Fruit fly (Drosophila melanogaster) whole organism, embryonic: ENCODE data around the gene CG15201.

Experiments
- Ada2b ChIP-seq: fragments of 200-800 bp; sonication (Bioruptor generic); IDR thresholded peaks from 2 replicates; pipeline ENCODE4 v1.3.6; 2022; ENCODE audit warnings: missing biosample characterization, missing genetic modification characterization
- CG10565 ChIP-seq: fragments of 200-800 bp; sonication (Bioruptor generic); optimal IDR thresholded peaks from 3 replicates; lab custom pipeline; 2016; ENCODE audit warnings: missing biosample characterization, mild to moderate bottlenecking, missing genetic modification characterization
- CG12659 ChIP-seq: fragments of 200-800 bp; sonication (Bioruptor generic); optimal IDR thresholded peaks from 3 replicates; lab custom pipeline; 2017; ENCODE audit warnings: mild to moderate bottlenecking, missing biosample characterization, missing genetic modification reagents, missing genetic modification characterization
- CG13624 ChIP-seq: fragments of 200-800 bp; sonication (Bioruptor generic); optimal IDR thresholded peaks from 2 replicates; lab custom pipeline; 2016; ENCODE audit warnings: missing biosample characterization, missing genetic modification characterization
- CG14050 ChIP-seq: fragments of 200-800 bp; sonication (Bioruptor generic); IDR thresholded peaks from 3 replicates; pipeline ENCODE4 v1.3.6; 2022; ENCODE audit warnings: missing biosample characterization, missing genetic modification characterization
- CG14667 ChIP-seq: fragments of 200-800 bp; sonication (Bioruptor generic); IDR thresholded peaks from 2 replicates; pipeline ENCODE4 v1.3.6; 2022; ENCODE audit warnings: missing biosample characterization, missing genetic modification characterization
- CG15601 ChIP-seq: fragments of 200-800 bp; sonication (Bioruptor generic); optimal IDR thresholded peaks from 3 replicates; lab custom pipeline; 2019; ENCODE audit warnings: missing biosample characterization, mild to moderate bottlenecking, missing genetic modification characterization, moderate library complexity
- CG1603 ChIP-seq: fragments of 200-800 bp; sonication (Bioruptor generic); optimal IDR thresholded peaks from 2 replicates; lab custom pipeline; 2019; ENCODE audit warnings: missing biosample characterization, mild to moderate bottlenecking, missing genetic modification characterization, moderate library complexity
- CG1647 ChIP-seq: fragments of 200-800 bp; sonication (Bioruptor generic); optimal IDR thresholded peaks from 3 replicates; lab custom pipeline; 2016; ENCODE audit warnings: missing biosample characterization, missing genetic modification characterization
- CG2202 ChIP-seq: fragments of 200-800 bp; sonication (Bioruptor generic); optimal IDR thresholded peaks from 2 replicates; lab custom pipeline; 2018; ENCODE audit warnings: missing biosample characterization, mild to moderate bottlenecking, missing genetic modification characterization
- CG2889 ChIP-seq: fragments of 200-800 bp; sonication (Bioruptor generic); IDR thresholded peaks from 3 replicates; pipeline ENCODE4 v1.3.6; 2022; ENCODE audit warnings: missing biosample characterization, missing genetic modification characterization
- CG30403 ChIP-seq: fragments of 200-800 bp; sonication (Bioruptor generic); optimal IDR thresholded peaks from 3 replicates; lab custom pipeline; 2016; ENCODE audit warnings: missing biosample characterization, missing genetic modification characterization
- CG31365 ChIP-seq: fragments of 200-800 bp; sonication (Bioruptor generic); optimal IDR thresholded peaks from 2 replicates; lab custom pipeline; 2018; ENCODE audit warnings: missing biosample characterization, mild to moderate bottlenecking, missing genetic modification characterization
- CG3163 ChIP-seq: fragments of 200-800 bp; sonication (Bioruptor generic); optimal IDR thresholded peaks from 3 replicates; lab custom pipeline; 2016; ENCODE audit warnings: missing biosample characterization, missing genetic modification characterization
- CG3847 ChIP-seq: fragments of 200-800 bp; sonication (Bioruptor generic); IDR thresholded peaks from 2 replicates; pipeline ENCODE4 v1.3.6; 2022; ENCODE audit warnings: missing biosample characterization, missing genetic modification characterization
- CG4730 ChIP-seq: fragments of 200-800 bp; sonication (Bioruptor generic); IDR thresholded peaks from 2 replicates; pipeline ENCODE4 v1.3.6; 2022; ENCODE audit warnings: missing biosample characterization, missing genetic modification characterization
- CG7372 ChIP-seq: fragments of 200-800 bp; sonication (Bioruptor generic); IDR thresholded peaks from 2 replicates; pipeline ENCODE4 v1.3.6; 2022; ENCODE audit warnings: missing biosample characterization, missing genetic modification characterization
- CG7786 ChIP-seq: fragments of 200-800 bp; sonication (Bioruptor generic); optimal IDR thresholded peaks from 2 replicates; lab custom pipeline; 2016; ENCODE audit warnings: missing biosample characterization, missing genetic modification characterization
- CG7928 ChIP-seq: fragments of 200-800 bp; sonication (Bioruptor generic); optimal IDR thresholded peaks from 2 replicates; lab custom pipeline; 2017; ENCODE audit warnings: missing biosample characterization, mild to moderate bottlenecking, missing genetic modification characterization
- CG8290 ChIP-seq, 3 experiments: fragments of 200-800 bp; sonication (Bioruptor generic); optimal IDR thresholded peaks; 2 replicates each; lab custom pipeline; 2016 to 2019; ENCODE audit warnings: missing biosample characterization in 3 of 3, missing genetic modification characterization in 3 of 3, mild to moderate bottlenecking in 2 of 3, moderate library complexity in 1 of 3
- CG9215 ChIP-seq: fragments of 200-800 bp; sonication (Bioruptor generic); IDR thresholded peaks from 2 replicates; pipeline ENCODE4 v1.3.6; 2022; ENCODE audit warnings: missing biosample characterization, missing genetic modification characterization
- D ChIP-seq, 2 experiments: fragments of 200-800 bp in 1 of 2; fragments of >200 bp in 1 of 2; sonication (Bioruptor generic) in 1 of 2; optimal IDR thresholded peaks; 2 replicates in 1 of 2; 3 replicates in 1 of 2; lab custom pipeline; 2017; ENCODE audit warnings: mild to moderate bottlenecking in 1 of 2, missing biosample characterization in 1 of 2, missing genetic modification characterization in 1 of 2, missing genetic modification reagents in 1 of 2
- Dad ChIP-seq: fragments of 200-800 bp; sonication (Bioruptor generic); optimal IDR thresholded peaks from 3 replicates; lab custom pipeline; 2016; ENCODE audit warnings: missing biosample characterization, missing genetic modification characterization
- E2f2 ChIP-seq: fragments of 200-800 bp; sonication (Bioruptor generic); IDR thresholded peaks from 2 replicates; pipeline ENCODE4 v1.3.6; 2022; ENCODE audit warnings: missing biosample characterization, missing genetic modification characterization
- Elba2 ChIP-seq: fragments of 200-800 bp; sonication (Bioruptor generic); optimal IDR thresholded peaks from 3 replicates; lab custom pipeline; 2016; ENCODE audit warnings: missing biosample characterization, missing genetic modification characterization
- Hey ChIP-seq: fragments of 200-800 bp; sonication (Bioruptor generic); optimal IDR thresholded peaks from 3 replicates; lab custom pipeline; 2018; ENCODE audit warnings: missing biosample characterization, mild to moderate bottlenecking, missing genetic modification characterization
- Mad ChIP-seq: fragments of 200-800 bp; sonication (Bioruptor generic); optimal IDR thresholded peaks from 2 replicates; lab custom pipeline; 2016; ENCODE audit warnings: missing biosample characterization, missing genetic modification characterization
- Optix ChIP-seq: fragments of 200-800 bp; sonication (Bioruptor generic); IDR thresholded peaks from 3 replicates; pipeline ENCODE4 v1.3.6; 2022; ENCODE audit warnings: missing biosample characterization, missing genetic modification characterization
- Side ChIP-seq: fragments of 200-800 bp; sonication (Bioruptor generic); optimal IDR thresholded peaks from 2 replicates; lab custom pipeline; 2016; ENCODE audit warnings: missing biosample characterization, missing genetic modification characterization
- Stat92E ChIP-seq, 3 experiments: fragments of >200 bp in 2 of 3; fragments of 200-800 bp in 1 of 3; sonication (Bioruptor generic) in 1 of 3; optimal IDR thresholded peaks; 2 replicates each; lab custom pipeline; 2017 to 2019; ENCODE audit warnings: missing biosample characterization in 3 of 3, missing genetic modification characterization in 3 of 3, mild to moderate bottlenecking in 1 of 3, moderate library complexity in 1 of 3
- Usf ChIP-seq: fragments of 200-800 bp; sonication (Bioruptor generic); optimal IDR thresholded peaks from 2 replicates; lab custom pipeline; 2017; ENCODE audit warnings: missing genotype, missing biosample characterization, missing genetic modification characterization
- cg ChIP-seq: fragments of 200-800 bp; sonication (Bioruptor generic); optimal IDR thresholded peaks from 3 replicates; lab custom pipeline; 2019; ENCODE audit warnings: missing biosample characterization, mild to moderate bottlenecking, missing genetic modification characterization, moderate library complexity
- corto ChIP-seq: fragments of 200-800 bp; sonication (Bioruptor generic); optimal IDR thresholded peaks from 2 replicates; lab custom pipeline; 2016; ENCODE audit warnings: missing biosample characterization, mild to moderate bottlenecking, missing genetic modification characterization, moderate library complexity
- crc ChIP-seq: fragments of 200-800 bp; sonication (Bioruptor generic); optimal IDR thresholded peaks from 2 replicates; lab custom pipeline; 2016; ENCODE audit warnings: missing biosample characterization, missing genetic modification characterization
- dan ChIP-seq: fragments of 200-800 bp; sonication (Bioruptor generic); IDR thresholded peaks from 2 replicates; pipeline ENCODE4 v1.3.6; 2022; ENCODE audit warnings: missing biosample characterization, missing genetic modification characterization
- dati ChIP-seq: fragments of 200-800 bp; sonication (Bioruptor generic); IDR thresholded peaks from 2 replicates; pipeline ENCODE4 v1.3.6; 2022; ENCODE audit warnings: missing biosample characterization, missing genetic modification characterization
- fru ChIP-seq: fragments of >200 bp; optimal IDR thresholded peaks from 2 replicates; lab custom pipeline; 2017
- gce ChIP-seq: fragments of 200-800 bp; sonication (Bioruptor generic); IDR thresholded peaks from 3 replicates; pipeline ENCODE4 v1.3.6; 2022; ENCODE audit warnings: missing biosample characterization, missing genetic modification characterization
- jumu ChIP-seq: fragments of 200-800 bp; sonication (Bioruptor generic); optimal IDR thresholded peaks from 3 replicates; lab custom pipeline; 2016; ENCODE audit warnings: missing biosample characterization, missing genetic modification characterization
- lilli ChIP-seq: fragments of 200-800 bp; sonication (Bioruptor generic); optimal IDR thresholded peaks from 3 replicates; lab custom pipeline; 2016; ENCODE audit warnings: missing biosample characterization, missing genetic modification characterization
- org-1 ChIP-seq: fragments of 200-800 bp; sonication (Bioruptor generic); optimal IDR thresholded peaks from 2 replicates; lab custom pipeline; 2017; ENCODE audit warnings: missing biosample characterization, missing genetic modification characterization
- pho ChIP-seq: fragments of 200-800 bp; sonication (Bioruptor generic); optimal IDR thresholded peaks from 2 replicates; lab custom pipeline; 2016; ENCODE audit warnings: missing biosample characterization, missing genetic modification characterization
- run ChIP-seq: fragments of 200-800 bp; sonication (Bioruptor generic); optimal IDR thresholded peaks from 3 replicates; lab custom pipeline; 2018; ENCODE audit warnings: missing biosample characterization, mild to moderate bottlenecking, missing genetic modification characterization
- sens-2 ChIP-seq: fragments of 200-800 bp; sonication (Bioruptor generic); IDR thresholded peaks from 2 replicates; pipeline ENCODE4 v1.3.6; 2022; ENCODE audit warnings: missing biosample characterization, missing genetic modification characterization
- shn ChIP-seq: fragments of 200-800 bp; sonication (Bioruptor generic); optimal IDR thresholded peaks from 3 replicates; lab custom pipeline; 2016; ENCODE audit warnings: missing biosample characterization, missing genetic modification characterization
- sim ChIP-seq: fragments of 200-800 bp; sonication (Bioruptor generic); IDR thresholded peaks from 2 replicates; pipeline ENCODE4 v1.3.6; 2022; ENCODE audit warnings: missing biosample characterization, missing genetic modification characterization
- so ChIP-seq: fragments of 200-800 bp; sonication (Bioruptor generic); IDR thresholded peaks from 3 replicates; pipeline ENCODE4 v1.3.6; 2022; ENCODE audit warnings: missing biosample characterization, missing genetic modification characterization
- tll ChIP-seq, 2 experiments: fragments of 200-800 bp in 1 of 2; fragments of >200 bp in 1 of 2; sonication (Bioruptor generic) in 1 of 2; optimal IDR thresholded peaks; 2 replicates each; lab custom pipeline; 2017 to 2019; ENCODE audit warnings: missing biosample characterization in 2 of 2, missing genetic modification characterization in 2 of 2, mild to moderate bottlenecking in 1 of 2, moderate library complexity in 1 of 2
- toy ChIP-seq: fragments of 200-800 bp; sonication (Bioruptor generic); IDR thresholded peaks from 2 replicates; pipeline ENCODE4 v1.3.6; 2022; ENCODE audit warnings: missing biosample characterization, missing genetic modification characterization
- vfl ChIP-seq: fragments of 200-800 bp; sonication (Bioruptor generic); optimal IDR thresholded peaks from 2 replicates; lab custom pipeline; 2016; ENCODE audit warnings: missing biosample characterization, missing genetic modification characterization
- wor ChIP-seq: fragments of 200-800 bp; sonication (Bioruptor generic); IDR thresholded peaks from 2 replicates; pipeline ENCODE4 v1.3.6; 2022; ENCODE audit warnings: missing biosample characterization, missing genetic modification characterization

The CG15201 gene

DNA sequence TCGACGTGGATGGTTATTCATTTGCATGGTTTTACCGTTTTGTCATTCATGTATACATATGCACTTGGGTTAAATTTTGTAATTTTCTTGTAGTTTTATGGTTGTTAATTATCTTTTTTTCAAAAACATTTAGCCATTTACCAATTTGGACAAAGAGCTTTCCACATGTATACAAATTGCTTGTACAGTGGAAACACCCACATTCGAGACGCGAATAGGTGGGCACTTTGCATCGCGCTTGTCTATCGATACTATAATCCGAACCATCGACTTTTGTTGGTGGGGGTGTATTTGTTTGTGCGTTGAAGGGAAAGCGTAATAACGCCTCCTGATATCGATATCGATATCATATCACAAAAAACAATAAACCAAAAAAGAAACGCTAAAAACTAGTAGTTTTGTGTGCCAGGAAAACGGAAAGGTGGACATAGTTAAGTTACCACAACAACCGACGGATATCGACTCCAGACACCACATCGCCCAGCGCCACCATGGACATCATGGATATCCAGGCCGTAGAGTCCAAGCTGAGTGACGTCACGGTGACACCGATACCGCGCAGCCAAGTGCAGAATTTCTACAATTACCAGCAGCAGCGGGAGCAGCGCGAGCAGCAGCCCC is 6.2 kb upstream of the CG15201 start, which contains the start of gene CDK2AP1 (continued):
- TF ChIP-seq dan (GFP tag; lab: Robert Waterston, UW) (no peak), wor (no peak), CG3847 (GFP tag; lab: Robert Waterston, UW) (no peak), Elba2 (GFP tag; lab: Kevin White, UChicago) (no peak), CG2889 (GFP tag; lab: Robert Waterston, UW) (no peak), run (tag; lab: Kevin White, UChicago) (no peak), CG3163 (GFP tag; lab: Kevin White, UChicago) (peak; percentile 22), CG1603 (tag; lab: Kevin White, UChicago) (peak; percentile 77), crc (GFP tag; lab: Kevin White, UChicago) (no peak), CG31365 (tag; lab: Kevin White, UChicago) (no peak), CG7786 (GFP tag; lab: Kevin White, UChicago) (peak; percentile 25), CG9215 (no peak), sim (GFP tag; lab: Robert Waterston, UW) (no peak), tll (GFP tag; optimal IDR thresholded peaks at IDR 0.05; lab: Kevin White, UChicago) (peak in 1 of 2 experiments; percentile 71), jumu (peak; percentile 48), sens-2 (GFP tag; lab: Robert Waterston, UW) (no peak), CG7928 (GFP tag; lab: Kevin White, UChicago) (no peak), E2f2 (GFP tag; lab: Robert Waterston, UW) (0 out of 2 replicates have a peak, but pooled peaks have one; percentile 7), CG10565 (GFP tag; lab: Kevin White, UChicago) (no peak), CG13624 (GFP tag; lab: Kevin White, UChicago) (peak; percentile 77), Ada2b (GFP tag; lab: Robert Waterston, UW) (no peak), lilli (peak; percentile 21), CG30403 (GFP tag; lab: Kevin White, UChicago) (peak; percentile 21), CG2202 (tag; lab: Kevin White, UChicago) (no peak), CG7372 (GFP tag; lab: Robert Waterston, UW) (no peak), org-1 (GFP tag; lab: Kevin White, UChicago) (no peak), corto (no peak), Stat92E (GFP tag; optimal IDR thresholded peaks at IDR 0.05; lab: Kevin White, UChicago) (no peak), CG4730 (GFP tag; lab: Robert Waterston, UW) (no peak), shn (GFP tag; lab: Kevin White, UChicago) (peak; percentile 43), cg (GFP tag; lab: Kevin White, UChicago) (no peak), CG12659 (GFP tag; lab: Kevin White, UChicago) (peak; percentile 50), CG14667 (GFP tag; lab: Robert Waterston, UW) (no peak), Side (GFP tag; lab: Kevin White, UChicago) (peak; percentile 13), vfl (GFP tag; lab: Kevin White, UChicago) (no peak), CG8290 (GFP tag; optimal IDR thresholded peaks at IDR 0.05; lab: Kevin White, UChicago) (peak; percentile 19), CG8290 (tag; optimal IDR thresholded peaks at IDR 0.05; lab: Kevin White, UChicago) (no peak), D (optimal IDR thresholded peaks at IDR 0.05; lab: Kevin White, UChicago) (no peak), D (GFP tag; optimal IDR thresholded peaks at IDR 0.05; lab: Kevin White, UChicago) (no peak), CG14050 (no peak), Optix (no peak), fru (lab: Kevin White, UChicago) (no peak), Hey (tag; lab: Kevin White, UChicago) (no peak), Dad (no peak), pho (peak; percentile 12), CG15601 (tag; lab: Kevin White, UChicago) (no peak), Usf (GFP tag; lab: Kevin White, UChicago) (no peak), Mad (GFP tag; lab: Kevin White, UChicago) (no peak), so (GFP tag; lab: Robert Waterston, UW) (peak; percentile 51; the same call in 2 of the 3 replicates), toy (GFP tag; lab: Robert Waterston, UW) (no peak), dati (GFP tag; lab: Robert Waterston, UW) (no peak), CG1647 (GFP tag; lab: Kevin White, UChicago) (no peak), gce (GFP tag; lab: Robert Waterston, UW) (no peak)
